Fruit fly (Drosophila melanogaster): ENCODE measurements around the gene CG1265.

Gene CG1265

dm6 chr3L:4219291-4220228 is 35.0 kb upstream of the CG1265 start (continued):
- TF ChIP-seq CG2199 (GFP tag; IDR thresholded peaks at IDR 0.05) (peak; percentile 68; the same call in 1 of the 3 replicates), CG4854 (GFP tag; optimal IDR thresholded peaks at IDR 0.05) (no peak), CG6654 (GFP tag; optimal IDR thresholded peaks at IDR 0.05) (peak; percentile 96), ATbp (GFP tag; optimal IDR thresholded peaks at IDR 0.05) (peak; percentile 14), oc (tag; optimal IDR thresholded peaks at IDR 0.05) (peak; percentile 13), vnd (GFP tag; IDR thresholded peaks at IDR 0.05; ENCODE audit: partially characterized antibody) (peak; percentile 67), vvl (GFP tag; IDR thresholded peaks at IDR 0.05) (peak; percentile 15; the same call in 1 of the 2 replicates), CG32532 (GFP tag; IDR thresholded peaks at IDR 0.05) (peak; percentile 44), Hr78 (GFP tag; optimal IDR thresholded peaks at IDR 0.05) (peak in 1 of 2 experiments; percentile 95), GATAe (GFP tag; conservative IDR thresholded peaks at IDR 0.05) (peak; percentile 65), crol (GFP tag; IDR thresholded peaks at IDR 0.05) (peak; percentile 60), Awh (GFP tag; IDR thresholded peaks at IDR 0.05) (peak; percentile 56; the same call in 1 of the 2 replicates), ara (GFP tag; IDR thresholded peaks at IDR 0.05) (0 out of 2 replicates have a peak, but pooled peaks have one; percentile 24), BtbVII (GFP tag; optimal IDR thresholded peaks at IDR 0.05) (peak; percentile 22), exex (tag; optimal IDR thresholded peaks at IDR 0.05) (peak; percentile 99), Kr (GFP tag; optimal IDR thresholded peaks at IDR 0.05) (peak; percentile 16), NC2β (GFP tag; optimal IDR thresholded peaks at IDR 0.05) (no peak), CoRest (tag; optimal IDR thresholded peaks at IDR 0.05) (no peak), lab (GFP tag; optimal IDR thresholded peaks at IDR 0.05) (peak; percentile 32), sens-2 (GFP tag; IDR thresholded peaks at IDR 0.05) (0 out of 2 replicates have a peak, but pooled peaks have one; percentile 11), MBD-R2 (GFP tag; IDR thresholded peaks at IDR 0.05) (0 out of 2 replicates have a peak, but pooled peaks have one; percentile 11), Pdp1 (GFP tag; optimal IDR thresholded peaks at IDR 0.05) (peak in 1 of 2 experiments; percentile 35), HLHmδ (GFP tag; optimal IDR thresholded peaks at IDR 0.05) (peak; percentile 18), ci (GFP tag; IDR thresholded peaks at IDR 0.05) (peak; percentile 37; the same call in 1 of the 3 replicates), CG15514 (GFP tag; optimal IDR thresholded peaks at IDR 0.05) (no peak), grn (GFP tag; optimal IDR thresholded peaks at IDR 0.05) (peak; percentile 99), Med (GFP tag) (peak; percentile 23), pho (GFP tag; optimal IDR thresholded peaks at IDR 0.05) (no peak), Vsx1 (GFP tag; optimal IDR thresholded peaks at IDR 0.05) (peak; percentile 72), CG6813 (GFP tag; optimal IDR thresholded peaks at IDR 0.05) (peak; percentile 22), CHES-1-like (GFP tag; optimal IDR thresholded peaks at IDR 0.05) (no peak), ftz-f1 (GFP tag; optimal IDR thresholded peaks at IDR 0.05) (peak; percentile 10), HLH4C (GFP tag; IDR thresholded peaks at IDR 0.05; ENCODE audit: partially characterized antibody) (no peak), CG34376 (GFP tag; optimal IDR thresholded peaks at IDR 0.05) (peak; percentile 88)

- TF ChIP-seq pb (GFP tag; optimal IDR thresholded peaks at IDR 0.05), result no peak
- TF ChIP-seq Med (GFP tag), result peak; percentile 37
- peak; percentile 26 for TF ChIP-seq CG8359 (GFP tag; optimal IDR thresholded peaks at IDR 0.05; ENCODE audit: borderline replicate concordance)
- no peak for TF ChIP-seq hb (GFP tag; IDR thresholded peaks at IDR 0.05; ENCODE audit: partially characterized antibody)
- TF ChIP-seq Xrp1 (GFP tag; IDR thresholded peaks at IDR 0.05), result 0 out of 2 replicates have a peak, but pooled peaks have one; percentile 13
- peak; percentile 22 for TF ChIP-seq Sox100B (GFP tag; optimal IDR thresholded peaks at IDR 0.05)
- peak; percentile 26 for TF ChIP-seq dmrt11E (tag; optimal IDR thresholded peaks at IDR 0.05)
- TF ChIP-seq bsh (GFP tag; optimal IDR thresholded peaks at IDR 0.05), result peak in 1 of 2 experiments; percentile 21
- TF ChIP-seq stc (GFP tag; IDR thresholded peaks at IDR 0.05), result 0 out of 2 replicates have a peak, but pooled peaks have one; percentile 16
- no peak for TF ChIP-seq slbo (GFP tag; IDR thresholded peaks at IDR 0.05)
- TF ChIP-seq sens (GFP tag), result peak; percentile 40
- peak; percentile 8 for TF ChIP-seq CG3407 (GFP tag; optimal IDR thresholded peaks at IDR 0.05)
- TF ChIP-seq CG2678 (tag; optimal IDR thresholded peaks at IDR 0.05), result no peak
- TF ChIP-seq ATbp (GFP tag; optimal IDR thresholded peaks at IDR 0.05), result peak; percentile 46
- peak; percentile 10 for TF ChIP-seq MTF-1 (GFP tag; optimal IDR thresholded peaks at IDR 0.05; ENCODE audit: borderline replicate concordance)
- TF ChIP-seq pros (GFP tag; optimal IDR thresholded peaks at IDR 0.05), result no peak
Measured at dm6 chr3L:4220679-4221078, 33.9 kb upstream of the CG1265 start.
